Worm (Caenorhabditis elegans) whole organism, early embryonic: ENCODE measurements around the gene srt-18.

Source experiments
- F13C5.2 ChIP-seq: sonication (generic microtip); optimal IDR thresholded peaks from 2 replicates; lab custom pipeline; 2017; ENCODE audit warnings: mild to moderate bottlenecking, missing genetic modification characterization, inconsistent platforms, missing compliant biosample characterization
- aly-1 ChIP-seq: sonication (generic microtip); optimal IDR thresholded peaks from 2 replicates; lab custom pipeline; 2016; ENCODE audit warnings: missing genetic modification characterization, missing compliant biosample characterization
- ama-1 ChIP-seq: fragments of 150-350 bp; optimal IDR thresholded peaks from 2 replicates; lab custom pipeline; 2014
- ceh-13 ChIP-seq: fragments of 200-800 bp; sonication (Bioruptor generic); optimal IDR thresholded peaks from 2 replicates; lab custom pipeline; 2018; ENCODE audit warnings: mild to moderate bottlenecking, missing genetic modification characterization, missing compliant biosample characterization
- flt-1 ChIP-seq: fragments of 200-800 bp; sonication (Bioruptor generic); IDR thresholded peaks from 2 replicates; pipeline ENCODE4 v1.3.6; 2022; ENCODE audit warnings: missing genetic modification characterization, missing compliant biosample characterization
- hmbx-1 ChIP-seq: sonication (generic microtip); optimal IDR thresholded peaks from 2 replicates; lab custom pipeline; 2016; ENCODE audit warnings: mild to moderate bottlenecking, missing genetic modification characterization, missing compliant biosample characterization
- hmg-4 ChIP-seq: fragments of 200-800 bp; sonication (Bioruptor generic); optimal IDR thresholded peaks from 2 replicates; lab custom pipeline; 2018; ENCODE audit warnings: mild to moderate bottlenecking, missing genetic modification characterization, missing compliant biosample characterization
- hnd-1 ChIP-seq: sonication (generic microtip); optimal IDR thresholded peaks from 2 replicates; lab custom pipeline; 2016; ENCODE audit warnings: missing genetic modification characterization, missing compliant biosample characterization
- pes-1 ChIP-seq: fragments of 200-800 bp; sonication (Bioruptor generic); IDR thresholded peaks from 2 replicates; pipeline ENCODE4 v1.3.6; 2022; ENCODE audit warnings: missing genetic modification reagents, missing genetic modification characterization, missing compliant biosample characterization
- scrt-1 ChIP-seq: fragments of 200-800 bp; sonication (Bioruptor generic); IDR thresholded peaks from 2 replicates; pipeline ENCODE4 v1.3.6; 2022; ENCODE audit warnings: missing genetic modification characterization, missing compliant biosample characterization
- tbx-37 ChIP-seq: fragments of 200-800 bp; sonication (Bioruptor generic); conservative IDR thresholded peaks from 2 replicates; pipeline ENCODE4 v1.3.6; 2022; ENCODE audit warnings: missing genetic modification reagents, missing genetic modification characterization, missing compliant biosample characterization
- tra-4 ChIP-seq: sonication (generic microtip); optimal IDR thresholded peaks from 2 replicates; lab custom pipeline; 2017; ENCODE audit warnings: missing genetic modification characterization, missing compliant biosample characterization

ce11 chrV:9018871-9019270 is 3.4 kb upstream of the srt-18 start:
- TF ChIP-seq ama-1 (no peak), hmbx-1 (tag; lab: Kevin White, UChicago) (no peak), flt-1 (GFP tag; lab: Robert Waterston, UW) (no peak), aly-1 (tag; lab: Kevin White, UChicago) (no peak), pes-1 (no peak), hnd-1 (tag; lab: Kevin White, UChicago) (no peak), scrt-1 (no peak), tra-4 (tag; lab: Kevin White, UChicago) (no peak), F13C5.2 (no peak), tbx-37 (GFP tag; lab: Robert Waterston, UW) (no peak), ceh-13 (GFP tag; lab: Kevin White, UChicago) (no peak), hmg-4 (GFP tag; lab: Kevin White, UChicago) (no peak)
